Fruit fly (Drosophila melanogaster): ENCODE measurements around the gene IFT46.

The IFT46 gene

dm6 chr2L:18658108-18658507 lies 42.2 kb upstream of the IFT46 start (continued):
- TF ChIP-seq CG31441 (GFP tag; IDR thresholded peaks at IDR 0.05) (peak; percentile 52; the same call in 1 of the 2 replicates), CG11093 (GFP tag; IDR thresholded peaks at IDR 0.05) (no peak), Ssrp (tag; optimal IDR thresholded peaks at IDR 0.05) (no peak), CG13894 (tag; optimal IDR thresholded peaks at IDR 0.05) (peak; percentile 1), CG10147 (GFP tag; optimal IDR thresholded peaks at IDR 0.05) (peak; percentile 55), btn (GFP tag; optimal IDR thresholded peaks at IDR 0.05) (no peak), Mrtf (GFP tag; IDR thresholded peaks at IDR 0.05) (no peak), eyg (GFP tag; optimal IDR thresholded peaks at IDR 0.05) (no peak), CG6272 (GFP tag; IDR thresholded peaks at IDR 0.05) (no peak), CG8924 (tag; optimal IDR thresholded peaks at IDR 0.05) (peak; percentile 1), Hsf (GFP tag; optimal IDR thresholded peaks at IDR 0.05) (no peak), CG10565 (GFP tag; optimal IDR thresholded peaks at IDR 0.05) (no peak), CG15011 (GFP tag; optimal IDR thresholded peaks at IDR 0.05) (peak; percentile 31), so (GFP tag; IDR thresholded peaks at IDR 0.05) (no peak), repo (GFP tag; optimal IDR thresholded peaks at IDR 0.05) (no peak), pb (GFP tag; optimal IDR thresholded peaks at IDR 0.05) (no peak), rib (GFP tag; IDR thresholded peaks at IDR 0.05) (no peak), CG15601 (tag; optimal IDR thresholded peaks at IDR 0.05) (no peak), CG7963 (GFP tag; IDR thresholded peaks at IDR 0.05; ENCODE audit: partially characterized antibody) (no peak), bcd (GFP tag; optimal IDR thresholded peaks at IDR 0.05) (peak; percentile 12), CG7928 (GFP tag; optimal IDR thresholded peaks at IDR 0.05) (no peak), Atf-2 (GFP tag; optimal IDR thresholded peaks at IDR 0.05) (no peak), Hr39 (optimal IDR thresholded peaks at IDR 0.05) (no peak), CG5245 (GFP tag; optimal IDR thresholded peaks at IDR 0.05) (no peak), Dp (GFP tag; optimal IDR thresholded peaks at IDR 0.05) (no peak), ap (GFP tag; IDR thresholded peaks at IDR 0.05) (no peak), H15 (GFP tag; IDR thresholded peaks at IDR 0.05) (no peak), Bteb2 (GFP tag; optimal IDR thresholded peaks at IDR 0.05) (no peak), CG17912 (GFP tag; optimal IDR thresholded peaks at IDR 0.05) (no peak), Dbx (GFP tag; IDR thresholded peaks at IDR 0.05) (no peak), vvl (GFP tag; IDR thresholded peaks at IDR 0.05) (no peak), vfl (GFP tag; optimal IDR thresholded peaks at IDR 0.05) (no peak), Scr (GFP tag; IDR thresholded peaks at IDR 0.05; ENCODE audit: partially characterized antibody) (no peak), Sox102F (GFP tag; optimal IDR thresholded peaks at IDR 0.05) (no peak), en (GFP tag; optimal IDR thresholded peaks at IDR 0.05) (no peak), CTCF (GFP tag; optimal IDR thresholded peaks at IDR 0.05) (no peak), br (optimal IDR thresholded peaks at IDR 0.05) (no peak), nmo (GFP tag; optimal IDR thresholded peaks at IDR 0.05) (peak; percentile 38), CG8290 (GFP tag; optimal IDR thresholded peaks at IDR 0.05) (no peak), CG8290 (tag; optimal IDR thresholded peaks at IDR 0.05) (no peak), pita (GFP tag; optimal IDR thresholded peaks at IDR 0.05) (no peak), CG31388 (GFP tag; optimal IDR thresholded peaks at IDR 0.05) (no peak), Blimp-1 (GFP tag; optimal IDR thresholded peaks at IDR 0.05) (peak; percentile 36), danr (GFP tag; IDR thresholded peaks at IDR 0.05) (no peak), Hey (tag; optimal IDR thresholded peaks at IDR 0.05) (no peak), trem (tag; optimal IDR thresholded peaks at IDR 0.05) (no peak), CG34376 (GFP tag; optimal IDR thresholded peaks at IDR 0.05) (no peak), onecut (GFP tag; IDR thresholded peaks at IDR 0.05) (no peak), B-H2 (GFP tag; optimal IDR thresholded peaks at IDR 0.05) (no peak), kay (GFP tag; optimal IDR thresholded peaks at IDR 0.05) (no peak), GATAe (GFP tag; conservative IDR thresholded peaks at IDR 0.05) (no peak), Lhr (GFP tag; optimal IDR thresholded peaks at IDR 0.05) (no peak), bbx (GFP tag; IDR thresholded peaks at IDR 0.05; ENCODE audit: partially characterized antibody) (no peak), zfh2 (GFP tag; optimal IDR thresholded peaks at IDR 0.05) (no peak)
